Worm (Caenorhabditis elegans): ENCODE measurements around the gene M05D6.8.

The M05D6.8 gene

DNA sequence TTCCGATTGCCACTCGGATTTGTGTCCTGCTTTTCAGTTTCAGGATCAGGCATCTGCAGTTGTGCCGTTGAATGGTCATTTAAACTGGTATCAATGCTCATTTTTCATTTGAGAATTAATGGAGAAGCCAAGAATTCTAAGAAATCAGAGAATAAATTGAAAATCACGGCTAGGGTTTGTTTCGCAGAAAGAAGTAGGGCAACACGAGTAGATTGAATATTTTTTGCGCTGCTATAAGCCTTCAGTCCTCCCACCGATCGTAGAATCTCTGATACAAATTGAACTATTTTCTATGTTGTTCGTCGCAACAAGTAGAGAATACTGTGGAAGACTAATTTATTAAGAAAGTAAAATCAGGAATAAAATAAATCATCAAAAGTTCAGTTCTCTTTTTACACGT, 34.0 kb downstream of the M05D6.8 start, which contains the start of gene acp-3:
acp-3 (minus strand) TSS at position 101 of the 400 bp plus-strand sequence.
- TF ChIP-seq mab-5 (tag; optimal IDR thresholded peaks at IDR 0.05): no peak
- no peak for TF ChIP-seq unc-39 (tag; optimal IDR thresholded peaks at IDR 0.05)
- no peak for TF ChIP-seq sem-2 (GFP tag; optimal IDR thresholded peaks at IDR 0.05)
- TF ChIP-seq nhr-12 (tag; optimal IDR thresholded peaks at IDR 0.05): no peak

ce11 chrII:8435005-8435404, 36.0 kb downstream of the M05D6.8 start, which contains the start of gene acp-4:
Gene acp-4, minus strand, starts transcription at chrII:8435105.
- TF ChIP-seq nhr-12 (tag; optimal IDR thresholded peaks at IDR 0.05) (no peak), ceh-39 (tag; optimal IDR thresholded peaks at IDR 0.05) (no peak), drap-1 (GFP tag; optimal IDR thresholded peaks at IDR 0.05) (no peak), flh-1 (GFP tag; optimal IDR thresholded peaks at IDR 0.05) (no peak), bed-3 (GFP tag; optimal IDR thresholded peaks at IDR 0.05) (no peak), unc-62 (GFP tag; optimal IDR thresholded peaks at IDR 0.05) (no peak), mep-1 (tag; optimal IDR thresholded peaks at IDR 0.05) (no peak), nhr-76 (tag; optimal IDR thresholded peaks at IDR 0.05) (no peak), pha-4 (tag; optimal IDR thresholded peaks at IDR 0.05) (no peak), lin-32 (GFP tag; optimal IDR thresholded peaks at IDR 0.05) (no peak)

- TF ChIP-seq elt-1 (tag; optimal IDR thresholded peaks at IDR 0.05; ENCODE audit: borderline replicate concordance, insufficient read depth) (no peak), zip-8 (tag; optimal IDR thresholded peaks at IDR 0.05) (no peak), blmp-1 (tag; optimal IDR thresholded peaks at IDR 0.05) (no peak), elt-3 (tag; optimal IDR thresholded peaks at IDR 0.05) (no peak), nhr-2 (tag; optimal IDR thresholded peaks at IDR 0.05) (no peak), drap-1 (GFP tag; optimal IDR thresholded peaks at IDR 0.05) (no peak), sptf-1 (tag; optimal IDR thresholded peaks at IDR 0.05) (no peak), ces-1 (GFP tag; optimal IDR thresholded peaks at IDR 0.05) (no peak), mls-2 (tag; optimal IDR thresholded peaks at IDR 0.05) (no peak), snpc-4 (tag; optimal IDR thresholded peaks at IDR 0.05) (no peak), nhr-12 (tag; optimal IDR thresholded peaks at IDR 0.05) (no peak), tbx-8 (GFP tag; optimal IDR thresholded peaks at IDR 0.05) (no peak), lin-13 (tag; optimal IDR thresholded peaks at IDR 0.05) (no peak), ceh-83 (GFP tag; optimal IDR thresholded peaks at IDR 0.05) (no peak), unc-39 (tag; optimal IDR thresholded peaks at IDR 0.05) (no peak), hlh-1 (tag; optimal IDR thresholded peaks at IDR 0.05) (no peak), M03D4.4 (tag; optimal IDR thresholded peaks at IDR 0.05) (no peak), flh-1 (GFP tag; optimal IDR thresholded peaks at IDR 0.05) (no peak), sem-2 (GFP tag; optimal IDR thresholded peaks at IDR 0.05) (no peak)
Measured at ce11 chrII:8431954-8432353, 39.1 kb downstream of the M05D6.8 start, which contains the start of gene acp-2. Gene acp-2, minus strand, starts transcription at chrII:8432054.

- no peak for TF ChIP-seq snpc-4 (tag; optimal IDR thresholded peaks at IDR 0.05)
- TF ChIP-seq zip-8 (tag; optimal IDR thresholded peaks at IDR 0.05): peak; percentile 16
- TF ChIP-seq lsy-2 (tag; optimal IDR thresholded peaks at IDR 0.05): peak; percentile 43
- no peak for TF ChIP-seq nhr-28 (tag; optimal IDR thresholded peaks at IDR 0.05)
Measured at ce11 chrII:8428947-8429919, 41.8 kb downstream of the M05D6.8 start.

DNA sequence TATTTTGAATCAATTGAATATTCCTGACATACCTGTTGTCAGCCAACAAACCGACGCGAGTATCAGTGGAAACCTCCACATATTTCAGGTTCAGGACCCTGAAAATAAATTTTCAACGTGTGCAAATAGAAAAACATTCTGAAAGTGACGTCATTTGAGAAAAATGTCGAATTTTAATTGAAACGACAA, 42.4 kb downstream of the M05D6.8 start, which contains the start of gene F14E5.2:
F14E5.2 (minus strand) TSS at position 101 of the 189 bp plus-strand sequence.
- TF ChIP-seq nhr-12 (tag; optimal IDR thresholded peaks at IDR 0.05) (no peak), elt-3 (tag; optimal IDR thresholded peaks at IDR 0.05) (no peak), bed-3 (GFP tag; optimal IDR thresholded peaks at IDR 0.05) (no peak), unc-39 (tag; optimal IDR thresholded peaks at IDR 0.05) (no peak), elt-1 (tag; optimal IDR thresholded peaks at IDR 0.05; ENCODE audit: borderline replicate concordance, insufficient read depth) (no peak), cnd-1 (tag; optimal IDR thresholded peaks at IDR 0.05) (no peak), zip-8 (tag; optimal IDR thresholded peaks at IDR 0.05) (no peak), hlh-1 (tag; optimal IDR thresholded peaks at IDR 0.05) (no peak), sem-2 (GFP tag; optimal IDR thresholded peaks at IDR 0.05) (no peak), pha-4 (tag; optimal IDR thresholded peaks at IDR 0.05) (no peak), ces-1 (GFP tag; optimal IDR thresholded peaks at IDR 0.05) (no peak), tbx-8 (GFP tag; optimal IDR thresholded peaks at IDR 0.05) (no peak), ceh-39 (tag; optimal IDR thresholded peaks at IDR 0.05) (no peak), ham-2 (GFP tag; optimal IDR thresholded peaks at IDR 0.05) (no peak), lin-32 (GFP tag; optimal IDR thresholded peaks at IDR 0.05) (no peak), ztf-11 (tag; optimal IDR thresholded peaks at IDR 0.05) (no peak)

Measured in whole organism, mixed stage, embryonic.